Worm (Caenorhabditis elegans) whole organism, young adult: Measurements from ENCODE around the gene C16D9.5.

Source experiments
- B0261.1 ChIP-seq: sonication (generic microtip); optimal IDR thresholded peaks from 2 replicates; lab custom pipeline; 2016; ENCODE audit warnings: mild to moderate bottlenecking, missing genetic modification characterization, moderate library complexity, missing compliant biosample characterization
- D2030.7 ChIP-seq: fragments of 200-800 bp; sonication (Bioruptor generic); IDR thresholded peaks from 2 replicates; pipeline ENCODE4 v1.3.6; 2022; ENCODE audit warnings: missing genetic modification reagents, missing genetic modification characterization, missing compliant biosample characterization
- F23B12.7 ChIP-seq: sonication (generic microtip); optimal IDR thresholded peaks from 2 replicates; lab custom pipeline; 2017; ENCODE audit warnings: missing genetic modification characterization, mild to moderate bottlenecking, missing compliant biosample characterization, antibody characterized with exemption, moderate library complexity; ENCODE audit not compliant: insufficient read depth
- F49E8.2 ChIP-seq: sonication (generic microtip); optimal IDR thresholded peaks from 3 replicates; lab custom pipeline; 2017; ENCODE audit warnings: missing genetic modification characterization, mild to moderate bottlenecking, missing compliant biosample characterization, antibody characterized with exemption, moderate library complexity; ENCODE audit not compliant: insufficient read depth
- K12H6.12 ChIP-seq: fragments of 200-800 bp; sonication (Bioruptor generic); optimal IDR thresholded peaks from 2 replicates; lab custom pipeline; 2018; ENCODE audit warnings: mild to moderate bottlenecking, missing genetic modification characterization, missing compliant biosample characterization
- T26A5.8 ChIP-seq: sonication (generic microtip); optimal IDR thresholded peaks from 2 replicates; lab custom pipeline; 2016; ENCODE audit warnings: missing genetic modification characterization, missing compliant biosample characterization
- Y56A3A.18 ChIP-seq: fragments of 200-800 bp; sonication (Bioruptor generic); IDR thresholded peaks from 2 replicates; pipeline ENCODE4 v1.3.6; 2022; ENCODE audit warnings: missing genetic modification reagents, missing genetic modification characterization, missing compliant biosample characterization
- Y79H2A.3 ChIP-seq: fragments of 200-800 bp; sonication (Bioruptor generic); conservative IDR thresholded peaks from 2 replicates; pipeline ENCODE4 v1.3.6; 2022; ENCODE audit warnings: missing genetic modification reagents, missing genetic modification characterization, missing compliant biosample characterization
- Y95B8A.8 ChIP-seq: fragments of 200-800 bp; sonication (Bioruptor generic); IDR thresholded peaks from 2 replicates; pipeline ENCODE4 v1.3.6; 2022; ENCODE audit warnings: missing genetic modification reagents, missing genetic modification characterization, missing compliant biosample characterization
- ZK185.1 ChIP-seq: sonication (generic microtip); optimal IDR thresholded peaks from 2 replicates; lab custom pipeline; 2016; ENCODE audit warnings: mild to moderate bottlenecking, missing genetic modification characterization, missing compliant biosample characterization; ENCODE audit not compliant: poor library complexity, severe bottlenecking
- ama-1 ChIP-seq, 3 experiments: fragments of 150-350 bp in 1 of 3; sonication (generic microtip) in 2 of 3; optimal IDR thresholded peaks; 2 replicates each; lab custom pipeline; 2014 to 2018; ENCODE audit warnings: missing biosample characterization in 2 of 3, missing genetic modification characterization in 2 of 3, missing genetic modification reagents in 2 of 3
- attf-6 ChIP-seq: fragments of 200-800 bp; sonication (Bioruptor generic); IDR thresholded peaks from 2 replicates; pipeline ENCODE4 v1.3.6; 2022; ENCODE audit warnings: missing genetic modification reagents, missing genetic modification characterization, missing compliant biosample characterization
- ceh-58 ChIP-seq: fragments of 200-800 bp; sonication (Bioruptor generic); IDR thresholded peaks from 2 replicates; pipeline ENCODE4 v1.3.6; 2022; ENCODE audit warnings: missing genetic modification characterization, missing compliant biosample characterization
- ceh-79 ChIP-seq: sonication (generic microtip); optimal IDR thresholded peaks from 2 replicates; lab custom pipeline; 2017; ENCODE audit warnings: mild to moderate bottlenecking, missing genetic modification characterization, missing compliant biosample characterization
- efl-1 ChIP-seq: fragments of 150-350 bp; optimal IDR thresholded peaks from 2 replicates; lab custom pipeline; 2014; ENCODE audit warnings: missing biosample characterization, missing genetic modification reagents, missing genetic modification characterization
- egrh-3 ChIP-seq: fragments of 200-800 bp; sonication (Bioruptor generic); IDR thresholded peaks from 2 replicates; pipeline ENCODE4 v1.3.6; 2022; ENCODE audit warnings: missing genetic modification reagents, missing genetic modification characterization, missing compliant biosample characterization
- ekl-4 ChIP-seq: fragments of 200-800 bp; sonication (Bioruptor generic); IDR thresholded peaks from 2 replicates; pipeline ENCODE4 v1.3.6; 2022; ENCODE audit warnings: missing genetic modification reagents, missing genetic modification characterization, missing compliant biosample characterization
- him-1 ChIP-seq: sonication (generic microtip); optimal IDR thresholded peaks from 2 replicates; lab custom pipeline; 2016; ENCODE audit warnings: missing genotype, missing genetic modification reagents, missing genetic modification characterization, missing compliant biosample characterization
- hlh-12 ChIP-seq: sonication (generic microtip); optimal IDR thresholded peaks from 2 replicates; lab custom pipeline; 2016; ENCODE audit warnings: missing genetic modification characterization, missing compliant biosample characterization
- hlh-26 ChIP-seq: fragments of 200-800 bp; sonication (Bioruptor generic); conservative IDR thresholded peaks from 2 replicates; pipeline ENCODE4 v1.3.6; 2022; ENCODE audit warnings: missing genetic modification reagents, missing genetic modification characterization, missing compliant biosample characterization
- let-526 ChIP-seq: fragments of 200-800 bp; sonication (Bioruptor generic); IDR thresholded peaks from 2 replicates; pipeline ENCODE4 v1.3.6; 2022; ENCODE audit warnings: missing genetic modification reagents, missing genetic modification characterization, missing compliant biosample characterization
- let-607 ChIP-seq, 2 experiments: fragments of 200-800 bp in 1 of 2; sonication (Bioruptor generic) in 1 of 2; sonication (generic microtip) in 1 of 2; optimal IDR thresholded peaks; 2 replicates each; lab custom pipeline; 2016 to 2018; ENCODE audit warnings: mild to moderate bottlenecking in 2 of 2, missing compliant biosample characterization in 2 of 2, missing genetic modification characterization in 2 of 2, moderate library complexity in 2 of 2, missing genotype in 1 of 2
- lin-26 ChIP-seq: fragments of 200-800 bp; sonication (Bioruptor generic); IDR thresholded peaks from 2 replicates; pipeline ENCODE4 v1.3.6; 2022; ENCODE audit warnings: missing genetic modification reagents, missing genetic modification characterization, missing compliant biosample characterization
- lin-54 ChIP-seq: fragments of 200-800 bp; sonication (Bioruptor generic); optimal IDR thresholded peaks from 2 replicates; lab custom pipeline; 2018; ENCODE audit warnings: mild to moderate bottlenecking, missing genetic modification characterization, missing compliant biosample characterization
- lsy-27 ChIP-seq: sonication (generic microtip); optimal IDR thresholded peaks from 2 replicates; lab custom pipeline; 2017; ENCODE audit warnings: missing genetic modification characterization, mild to moderate bottlenecking, missing compliant biosample characterization, antibody characterized with exemption, missing genotype, borderline replicate concordance; ENCODE audit not compliant: insufficient read depth
- madf-10 ChIP-seq: sonication (generic microtip); optimal IDR thresholded peaks from 2 replicates; lab custom pipeline; 2016; ENCODE audit warnings: mild to moderate bottlenecking, missing genetic modification characterization, missing compliant biosample characterization
- madf-6 ChIP-seq: fragments of 200-800 bp; sonication (Bioruptor generic); IDR thresholded peaks from 2 replicates; pipeline ENCODE4 v1.3.6; 2022; ENCODE audit warnings: missing genetic modification reagents, missing genetic modification characterization, missing compliant biosample characterization
- mel-28 ChIP-seq: sonication (generic microtip); optimal IDR thresholded peaks from 2 replicates; lab custom pipeline; 2016; ENCODE audit warnings: borderline replicate concordance, mild to moderate bottlenecking, missing genetic modification characterization, missing compliant biosample characterization
- mes-4 ChIP-seq: sonication (generic microtip); optimal IDR thresholded peaks from 2 replicates; lab custom pipeline; 2016; ENCODE audit warnings: missing genotype, missing genetic modification characterization, missing compliant biosample characterization
- mxl-1 ChIP-seq: sonication (generic microtip); optimal IDR thresholded peaks from 2 replicates; lab custom pipeline; 2016; ENCODE audit warnings: missing genetic modification characterization, missing compliant biosample characterization
- nfya-1 ChIP-seq: sonication (generic microtip); optimal IDR thresholded peaks from 2 replicates; lab custom pipeline; 2017; ENCODE audit warnings: antibody characterized with exemption, missing compliant biosample characterization, missing genetic modification characterization, borderline replicate concordance; ENCODE audit not compliant: insufficient read depth
- nfya-2 ChIP-seq: fragments of 200-800 bp; sonication (Bioruptor generic); IDR thresholded peaks from 2 replicates; pipeline ENCODE4 v1.3.6; 2022; ENCODE audit warnings: missing genetic modification reagents, missing genetic modification characterization, missing compliant biosample characterization
- nhr-27 ChIP-seq: fragments of 200-800 bp; sonication (Bioruptor generic); optimal IDR thresholded peaks from 2 replicates; lab custom pipeline; 2018; ENCODE audit warnings: mild to moderate bottlenecking, missing genetic modification characterization, moderate library complexity, missing compliant biosample characterization
- pbrm-1 ChIP-seq: fragments of 200-800 bp; sonication (Bioruptor generic); IDR thresholded peaks from 2 replicates; pipeline ENCODE4 v1.3.6; 2022; ENCODE audit warnings: missing genetic modification reagents, missing genetic modification characterization, missing compliant biosample characterization
- repo-1 ChIP-seq: sonication (generic microtip); optimal IDR thresholded peaks from 2 replicates; lab custom pipeline; 2017; ENCODE audit warnings: mild to moderate bottlenecking, missing genetic modification characterization, missing compliant biosample characterization
- sea-2 ChIP-seq: fragments of 200-800 bp; sonication (Bioruptor generic); IDR thresholded peaks from 2 replicates; pipeline ENCODE4 v1.3.6; 2022; ENCODE audit warnings: missing genetic modification characterization, missing compliant biosample characterization
- snpc-1.1 ChIP-seq: sonication (generic microtip); optimal IDR thresholded peaks from 2 replicates; lab custom pipeline; 2017; ENCODE audit warnings: missing genetic modification characterization, mild to moderate bottlenecking, missing compliant biosample characterization, antibody characterized with exemption, moderate library complexity, missing genotype, missing genetic modification reagents; ENCODE audit not compliant: insufficient read depth
- snpc-4 ChIP-seq, 5 experiments: fragments of 150-350 bp in 1 of 5; sonication (generic microtip) in 4 of 5; optimal IDR thresholded peaks; 2 replicates each; lab custom pipeline; 2014 to 2018; ENCODE audit warnings: missing genetic modification characterization in 5 of 5, missing biosample characterization in 3 of 5, antibody characterized with exemption in 2 of 5, mild to moderate bottlenecking in 2 of 5, missing compliant biosample characterization in 2 of 5, missing genotype in 2 of 5, moderate library complexity in 2 of 5, missing genetic modification reagents in 1 of 5
- somi-1 ChIP-seq: fragments of 200-800 bp; sonication (Bioruptor generic); optimal IDR thresholded peaks from 2 replicates; lab custom pipeline; 2018; ENCODE audit warnings: mild to moderate bottlenecking, missing genetic modification characterization, missing compliant biosample characterization
- tbp1 ChIP-seq: fragments of 200-800 bp; sonication (Bioruptor generic); optimal IDR thresholded peaks from 2 replicates; lab custom pipeline; 2018; ENCODE audit warnings: mild to moderate bottlenecking, missing genetic modification characterization, missing compliant biosample characterization
- zfh-2 ChIP-seq: fragments of 200-800 bp; sonication (Bioruptor generic); conservative IDR thresholded peaks from 2 replicates; pipeline ENCODE4 v1.3.6; 2022; ENCODE audit warnings: missing genetic modification reagents, missing genetic modification characterization, missing compliant biosample characterization
- ztf-18 ChIP-seq: sonication (generic microtip); optimal IDR thresholded peaks from 2 replicates; lab custom pipeline; 2016; ENCODE audit warnings: missing genotype, mild to moderate bottlenecking, missing genetic modification characterization, missing compliant biosample characterization
- ztf-22 ChIP-seq: fragments of 200-800 bp; sonication (Bioruptor generic); optimal IDR thresholded peaks from 2 replicates; lab custom pipeline; 2018; ENCODE audit warnings: mild to moderate bottlenecking, missing genetic modification characterization, moderate library complexity, missing compliant biosample characterization
- ztf-26 ChIP-seq: sonication (generic microtip); optimal IDR thresholded peaks from 2 replicates; lab custom pipeline; 2017; ENCODE audit warnings: missing genetic modification characterization, missing compliant biosample characterization
- ztf-28 ChIP-seq: fragments of 200-800 bp; sonication (Bioruptor generic); IDR thresholded peaks from 2 replicates; pipeline ENCODE4 v1.3.6; 2022; ENCODE audit warnings: missing genetic modification reagents, missing genetic modification characterization, missing compliant biosample characterization

The C16D9.5 gene

DNA sequence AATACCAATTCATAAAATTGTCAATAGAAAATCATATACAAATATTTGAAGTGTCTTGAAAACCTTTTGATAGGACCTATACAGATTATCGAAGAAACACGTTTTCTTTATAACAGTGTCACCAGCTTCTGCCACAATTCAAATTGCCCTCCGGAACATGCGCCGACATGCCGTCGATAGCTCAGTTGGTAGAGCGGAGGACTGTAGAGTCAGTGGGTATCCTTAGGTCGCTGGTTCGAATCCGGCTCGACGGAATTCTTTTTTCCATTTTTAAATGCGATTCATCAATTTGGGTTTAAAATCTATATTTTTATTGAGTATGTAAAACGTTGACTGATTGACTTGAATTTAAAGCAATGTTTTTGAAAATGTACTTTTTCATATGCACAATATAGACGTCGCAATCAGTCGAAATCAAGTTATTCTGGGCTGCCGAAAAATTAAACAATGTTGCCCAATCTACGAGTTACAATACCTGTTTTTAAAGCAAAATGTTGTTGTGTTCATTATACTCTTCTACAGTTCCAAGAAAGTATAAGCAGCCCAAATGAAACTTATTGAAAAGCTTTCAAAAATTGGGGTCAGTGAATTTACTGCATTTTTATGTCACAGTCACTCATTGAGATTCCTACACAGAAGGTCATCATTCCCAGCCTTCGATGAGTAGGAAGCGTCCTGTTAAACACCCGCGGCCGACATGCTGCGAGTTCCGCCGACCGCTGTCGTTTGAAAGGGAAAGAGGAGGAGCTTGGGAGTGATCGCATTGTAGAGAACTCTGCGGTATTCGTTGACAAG lies 2.2 kb upstream of the C16D9.5 start (continued):
- TF ChIP-seq F23B12.7 (tag; lab: Kevin White, UChicago) = peak; percentile 86
- no peak for TF ChIP-seq lsy-27 (tag; lab: Kevin White, UChicago)
- 0 out of 2 replicates have a peak, but pooled peaks have one; percentile 31 for TF ChIP-seq nfya-2
- TF ChIP-seq mxl-1 (tag; lab: Kevin White, UChicago) = peak; percentile 42
- no peak for TF ChIP-seq ceh-79
- TF ChIP-seq F49E8.2 (tag; lab: Kevin White, UChicago) = peak; percentile 96
- no peak for TF ChIP-seq zfh-2
- peak; percentile 79 for TF ChIP-seq repo-1 (tag; lab: Kevin White, UChicago)
- peak; percentile 89 for TF ChIP-seq madf-6
- TF ChIP-seq ztf-22 (GFP tag; lab: Kevin White, UChicago) = no peak
- peak; percentile 99 for TF ChIP-seq snpc-1.1 (tag; lab: Kevin White, UChicago)
- peak; percentile 39 for TF ChIP-seq madf-10 (tag; lab: Kevin White, UChicago)
- no peak for TF ChIP-seq Y79H2A.3 (GFP tag; lab: Robert Waterston, UW)
- peak; percentile 29 for TF ChIP-seq mes-4 (tag; lab: Kevin White, UChicago)
- no peak for TF ChIP-seq K12H6.12
- peak; percentile 77 for TF ChIP-seq Y56A3A.18 (GFP tag; lab: Robert Waterston, UW)
- no peak for TF ChIP-seq nfya-1 (tag; lab: Kevin White, UChicago)
- no peak for TF ChIP-seq egrh-3 (GFP tag; lab: Robert Waterston, UW)
- peak; percentile 61 for TF ChIP-seq ztf-18 (tag; lab: Kevin White, UChicago)
- peak; percentile 80 for TF ChIP-seq ekl-4 (GFP tag; lab: Robert Waterston, UW)
- no peak for TF ChIP-seq hlh-12 (tag; lab: Kevin White, UChicago)
- TF ChIP-seq Y95B8A.8 = peak; percentile 75; the same call in 1 of the 2 replicates
- peak; percentile 94 for TF ChIP-seq attf-6 (GFP tag; lab: Robert Waterston, UW)
- TF ChIP-seq ztf-28 (GFP tag; lab: Robert Waterston, UW) = no peak
- TF ChIP-seq somi-1 (GFP tag; lab: Kevin White, UChicago) = peak; percentile 11
- TF ChIP-seq let-607 (tag; optimal IDR thresholded peaks at IDR 0.05; lab: Kevin White, UChicago) = no peak
- no peak for TF ChIP-seq let-526 (GFP tag; lab: Robert Waterston, UW)
- no peak for TF ChIP-seq lin-26 (GFP tag; lab: Robert Waterston, UW)
- peak; percentile 97 for TF ChIP-seq him-1 (tag; lab: Kevin White, UChicago)
- no peak for TF ChIP-seq T26A5.8
- peak; percentile 16 for TF ChIP-seq ztf-26 (tag; lab: Kevin White, UChicago)
- no peak for TF ChIP-seq hlh-26
- TF ChIP-seq efl-1 (GFP tag; lab: Kevin White, UChicago) = peak; percentile 17
- peak; percentile 99 for TF ChIP-seq snpc-4 (GFP tag; optimal IDR thresholded peaks at IDR 0.05; lab: Kevin White, UChicago)
- peak; percentile 97 to 100 (median 99) for TF ChIP-seq snpc-4 (tag; optimal IDR thresholded peaks at IDR 0.05; lab: Kevin White, UChicago)
- TF ChIP-seq D2030.7 = peak; percentile 96
- TF ChIP-seq lin-54 = no peak
- TF ChIP-seq sea-2 (GFP tag; lab: Robert Waterston, UW) = no peak
- peak; percentile 39 for TF ChIP-seq ZK185.1 (tag; lab: Kevin White, UChicago)
- no peak for TF ChIP-seq mel-28 (tag; lab: Kevin White, UChicago)
- TF ChIP-seq nhr-27 (tag; lab: Kevin White, UChicago) = no peak
- TF ChIP-seq tbp1 (GFP tag; lab: Kevin White, UChicago) = peak; percentile 88
- TF ChIP-seq ama-1 (optimal IDR thresholded peaks at IDR 0.05; lab: Kevin White, UChicago) = peak; percentile 94
- peak in 1 of 2 experiments; percentile 72 for TF ChIP-seq ama-1 (GFP tag; optimal IDR thresholded peaks at IDR 0.05; lab: Kevin White, UChicago)
- TF ChIP-seq pbrm-1 (GFP tag; lab: Robert Waterston, UW) = peak; percentile 98
- no peak for TF ChIP-seq ceh-58
- TF ChIP-seq B0261.1 (tag; lab: Kevin White, UChicago) = peak; percentile 69
